Fruit fly (Drosophila melanogaster) whole organism, embryonic: Measurements from ENCODE around the gene CG7627.
A peak's percentile ranks its signal among the peaks of the same experiment; 100 is the strongest.

Experiments used
- ATbp ChIP-seq: fragments of 200-800 bp; sonication (Bioruptor generic); optimal IDR thresholded peaks from 2 replicates; lab custom pipeline; 2017; ENCODE audit warnings: missing biosample characterization, mild to moderate bottlenecking, missing genetic modification characterization, missing genetic modification reagents
- B-H2 ChIP-seq: fragments of 200-800 bp; sonication (Bioruptor generic); optimal IDR thresholded peaks from 2 replicates; lab custom pipeline; 2018; ENCODE audit warnings: missing biosample characterization, mild to moderate bottlenecking, missing genetic modification characterization
- BtbVII ChIP-seq: fragments of 200-800 bp; sonication (Bioruptor generic); optimal IDR thresholded peaks from 3 replicates; lab custom pipeline; 2017; ENCODE audit warnings: missing biosample characterization, mild to moderate bottlenecking, missing genetic modification characterization
- CG12104 ChIP-seq: fragments of 200-800 bp; sonication (Bioruptor generic); optimal IDR thresholded peaks from 3 replicates; lab custom pipeline; 2016; ENCODE audit warnings: missing biosample characterization, missing genetic modification characterization
- CG13894 ChIP-seq: fragments of 200-800 bp; sonication (Bioruptor generic); optimal IDR thresholded peaks from 3 replicates; lab custom pipeline; 2018; ENCODE audit warnings: missing biosample characterization, mild to moderate bottlenecking, missing genetic modification characterization, moderate library complexity
- CG14014 ChIP-seq: fragments of 200-800 bp; sonication (Bioruptor generic); IDR thresholded peaks from 2 replicates; pipeline ENCODE4 v1.3.6; 2022; ENCODE audit warnings: missing biosample characterization, missing genetic modification characterization
- CG16779 ChIP-seq: fragments of 200-800 bp; sonication (Bioruptor generic); IDR thresholded peaks from 2 replicates; pipeline ENCODE4 v1.3.6; 2022; ENCODE audit warnings: missing biosample characterization, missing genetic modification characterization
- CG2120 ChIP-seq: fragments of 200-800 bp; sonication (Bioruptor generic); optimal IDR thresholded peaks from 3 replicates; lab custom pipeline; 2016; ENCODE audit warnings: missing biosample characterization, missing genetic modification characterization
- CG34376 ChIP-seq: fragments of 200-800 bp; sonication (Bioruptor generic); optimal IDR thresholded peaks from 2 replicates; lab custom pipeline; 2018; ENCODE audit warnings: missing biosample characterization, mild to moderate bottlenecking, missing genetic modification characterization
- CG4404 ChIP-seq: fragments of 200-800 bp; sonication (Bioruptor generic); IDR thresholded peaks from 2 replicates; pipeline ENCODE4 v1.3.6; 2022; ENCODE audit warnings: missing biosample characterization, missing genetic modification characterization
- CG5180 ChIP-seq: fragments of 200-800 bp; sonication (Bioruptor generic); optimal IDR thresholded peaks from 3 replicates; lab custom pipeline; 2017; ENCODE audit warnings: missing biosample characterization, missing genetic modification characterization, mild to moderate bottlenecking, moderate library complexity, missing genetic modification reagents
- CG6813 ChIP-seq: fragments of 200-800 bp; sonication (Bioruptor generic); optimal IDR thresholded peaks from 2 replicates; lab custom pipeline; 2017; ENCODE audit warnings: missing biosample characterization, missing genetic modification characterization, mild to moderate bottlenecking, moderate library complexity, missing genetic modification reagents
- CG9437 ChIP-seq: fragments of 200-800 bp; sonication (Bioruptor generic); optimal IDR thresholded peaks from 2 replicates; lab custom pipeline; 2018; ENCODE audit warnings: missing biosample characterization, mild to moderate bottlenecking, missing genetic modification characterization
- D19B ChIP-seq: fragments of 200-800 bp; sonication (Bioruptor generic); optimal IDR thresholded peaks from 2 replicates; lab custom pipeline; 2017; ENCODE audit warnings: missing biosample characterization, mild to moderate bottlenecking, missing genetic modification characterization
- Deaf1 ChIP-seq: fragments of 200-800 bp; optimal IDR thresholded peaks from 3 replicates; lab custom pipeline; 2019; ENCODE audit warnings: missing biosample characterization, mild to moderate bottlenecking, missing genetic modification characterization, moderate library complexity
- Gsc ChIP-seq: fragments of 200-800 bp; sonication (Bioruptor generic); IDR thresholded peaks from 2 replicates; pipeline ENCODE4 v1.3.6; 2022; ENCODE audit warnings: missing biosample characterization, missing genetic modification characterization
- Hey ChIP-seq: fragments of 200-800 bp; sonication (Bioruptor generic); optimal IDR thresholded peaks from 3 replicates; lab custom pipeline; 2018; ENCODE audit warnings: missing biosample characterization, mild to moderate bottlenecking, missing genetic modification characterization
- HmgZ ChIP-seq: fragments of 200-800 bp; sonication (Bioruptor generic); optimal IDR thresholded peaks from 2 replicates; lab custom pipeline; 2018; ENCODE audit warnings: missing biosample characterization, mild to moderate bottlenecking, missing genetic modification characterization
- Hr78 ChIP-seq, 2 experiments: fragments of 200-800 bp in 1 of 2; fragments of >200 bp in 1 of 2; sonication (Bioruptor generic) in 1 of 2; optimal IDR thresholded peaks; 2 replicates each; lab custom pipeline; 2017 to 2019; ENCODE audit warnings: missing biosample characterization in 2 of 2, missing genetic modification characterization in 2 of 2, mild to moderate bottlenecking in 1 of 2, moderate library complexity in 1 of 2
- Meics ChIP-seq: fragments of 200-800 bp; sonication (Bioruptor generic); optimal IDR thresholded peaks from 2 replicates; lab custom pipeline; 2017; ENCODE audit warnings: missing biosample characterization, mild to moderate bottlenecking, missing genetic modification characterization
- ab ChIP-seq: fragments of 200-800 bp; sonication (Bioruptor generic); optimal IDR thresholded peaks from 2 replicates; lab custom pipeline; 2016; ENCODE audit warnings: missing biosample characterization, missing genetic modification characterization
- aop ChIP-seq: fragments of 200-800 bp; sonication (Bioruptor generic); IDR thresholded peaks from 2 replicates; pipeline ENCODE4 v1.3.6; 2022; ENCODE audit warnings: missing biosample characterization, missing genetic modification characterization
- bbx ChIP-seq: fragments of 200-800 bp; sonication (Bioruptor generic); IDR thresholded peaks from 2 replicates; pipeline ENCODE4 v1.3.6; 2022; ENCODE audit warnings: missing biosample characterization, missing genetic modification characterization; ENCODE audit not compliant: partially characterized antibody
- chinmo ChIP-seq: fragments of 200-800 bp; sonication (Bioruptor generic); IDR thresholded peaks from 4 replicates; pipeline ENCODE4 v1.3.6; 2022; ENCODE audit warnings: missing biosample characterization, missing genetic modification characterization; ENCODE audit not compliant: partially characterized antibody
- exex ChIP-seq: fragments of 200-800 bp; sonication (Bioruptor generic); optimal IDR thresholded peaks from 4 replicates; lab custom pipeline; 2018; ENCODE audit warnings: missing biosample characterization, mild to moderate bottlenecking, missing genetic modification characterization, moderate library complexity
- grn ChIP-seq: fragments of 200-800 bp; sonication (Bioruptor generic); optimal IDR thresholded peaks from 3 replicates; lab custom pipeline; 2017; ENCODE audit warnings: missing biosample characterization, missing genetic modification characterization
- gro ChIP-seq: fragments of 200-800 bp; sonication (Bioruptor generic); optimal IDR thresholded peaks from 2 replicates; lab custom pipeline; 2016; ENCODE audit warnings: missing biosample characterization, missing genetic modification characterization
- gsb ChIP-seq: fragments of 200-800 bp; sonication (Bioruptor generic); IDR thresholded peaks from 2 replicates; pipeline ENCODE4 v1.3.6; 2022; ENCODE audit warnings: missing biosample characterization, missing genetic modification characterization
- gt ChIP-seq: fragments of 200-800 bp; sonication (Bioruptor generic); IDR thresholded peaks from 2 replicates; pipeline ENCODE4 v1.3.6; 2022; ENCODE audit warnings: missing biosample characterization, missing genetic modification characterization
- klu ChIP-seq: fragments of 200-800 bp; sonication (Bioruptor generic); IDR thresholded peaks from 2 replicates; pipeline ENCODE4 v1.3.6; 2022; ENCODE audit warnings: missing biosample characterization, missing genetic modification characterization
- lab ChIP-seq: fragments of 200-800 bp; sonication (Bioruptor generic); optimal IDR thresholded peaks from 3 replicates; lab custom pipeline; 2017; ENCODE audit warnings: missing biosample characterization, missing genetic modification characterization, mild to moderate bottlenecking, moderate library complexity, missing genetic modification reagents
- lilli ChIP-seq: fragments of 200-800 bp; sonication (Bioruptor generic); optimal IDR thresholded peaks from 3 replicates; lab custom pipeline; 2016; ENCODE audit warnings: missing biosample characterization, missing genetic modification characterization
- mld ChIP-seq: fragments of 200-800 bp; sonication (Bioruptor generic); IDR thresholded peaks from 3 replicates; pipeline ENCODE4 v1.3.6; 2022; ENCODE audit warnings: missing biosample characterization, missing genetic modification characterization; ENCODE audit not compliant: partially characterized antibody
- pho ChIP-seq: fragments of 200-800 bp; sonication (Bioruptor generic); optimal IDR thresholded peaks from 2 replicates; lab custom pipeline; 2016; ENCODE audit warnings: missing biosample characterization, missing genetic modification characterization
- sens ChIP-seq: fragments of 200-800 bp; sonication (Bioruptor generic); peaks from one replicate; lab custom pipeline; 2016; ENCODE audit warnings: missing biosample characterization, missing genetic modification characterization
- sima ChIP-seq: fragments of 200-800 bp; sonication (Bioruptor generic); optimal IDR thresholded peaks from 2 replicates; lab custom pipeline; 2016; ENCODE audit warnings: missing biosample characterization, missing genetic modification characterization
- sisA ChIP-seq: fragments of 200-800 bp; sonication (Bioruptor generic); IDR thresholded peaks from 2 replicates; pipeline ENCODE4 v1.3.6; 2022; ENCODE audit warnings: missing biosample characterization, missing genetic modification characterization
- sug ChIP-seq: fragments of 200-800 bp; optimal IDR thresholded peaks from 2 replicates; lab custom pipeline; 2019; ENCODE audit warnings: missing biosample characterization, mild to moderate bottlenecking, missing genetic modification characterization, moderate library complexity

The CG7627 gene

dm6 chr2L:8344536-8344935, 17.7 kb downstream of the CG7627 start:
- TF ChIP-seq CG6813 (GFP tag; lab: Kevin White, UChicago) (no peak), lilli (GFP tag; lab: Kevin White, UChicago) (no peak), sug (peak; percentile 51), HmgZ (peak; percentile 27), klu (GFP tag; lab: Robert Waterston, UW) (no peak), CG34376 (GFP tag; lab: Kevin White, UChicago) (peak; percentile 78), CG5180 (GFP tag; lab: Kevin White, UChicago) (peak; percentile 74), CG12104 (GFP tag; lab: Kevin White, UChicago) (no peak), gsb (GFP tag; lab: Robert Waterston, UW) (no peak), CG14014 (GFP tag; lab: Robert Waterston, UW) (no peak), Hey (tag; lab: Kevin White, UChicago) (peak; percentile 14), CG9437 (GFP tag; lab: Kevin White, UChicago) (no peak), D19B (GFP tag; lab: Kevin White, UChicago) (peak; percentile 48), Hr78 (GFP tag; optimal IDR thresholded peaks at IDR 0.05; lab: Kevin White, UChicago) (peak in 1 of 2 experiments; percentile 68), BtbVII (GFP tag; lab: Kevin White, UChicago) (peak; percentile 2), B-H2 (GFP tag; lab: Kevin White, UChicago) (peak; percentile 18), chinmo (GFP tag; lab: Robert Waterston, UW) (0 out of 4 replicates have a peak, but pooled peaks have one; percentile 37), CG2120 (GFP tag; lab: Kevin White, UChicago) (no peak), lab (GFP tag; lab: Kevin White, UChicago) (peak; percentile 39), ATbp (no peak), Gsc (no peak), gro (GFP tag; lab: Kevin White, UChicago) (no peak), exex (tag; lab: Kevin White, UChicago) (peak; percentile 96), grn (GFP tag; lab: Kevin White, UChicago) (peak; percentile 83), sima (no peak), gt (GFP tag; lab: Robert Waterston, UW) (no peak), Deaf1 (peak; percentile 16), bbx (GFP tag; lab: Robert Waterston, UW) (no peak)

- TF ChIP-seq ab: no peak
- peak; percentile 11 for TF ChIP-seq sens (GFP tag; lab: Kevin White, UChicago)
These were observed 19.9 kb downstream of the CG7627 start, which contains the start of gene CG14273 for dm6 chr2L:8342395-8342794. Gene CG14273, plus strand, starts transcription at chr2L:8342695.

DNA sequence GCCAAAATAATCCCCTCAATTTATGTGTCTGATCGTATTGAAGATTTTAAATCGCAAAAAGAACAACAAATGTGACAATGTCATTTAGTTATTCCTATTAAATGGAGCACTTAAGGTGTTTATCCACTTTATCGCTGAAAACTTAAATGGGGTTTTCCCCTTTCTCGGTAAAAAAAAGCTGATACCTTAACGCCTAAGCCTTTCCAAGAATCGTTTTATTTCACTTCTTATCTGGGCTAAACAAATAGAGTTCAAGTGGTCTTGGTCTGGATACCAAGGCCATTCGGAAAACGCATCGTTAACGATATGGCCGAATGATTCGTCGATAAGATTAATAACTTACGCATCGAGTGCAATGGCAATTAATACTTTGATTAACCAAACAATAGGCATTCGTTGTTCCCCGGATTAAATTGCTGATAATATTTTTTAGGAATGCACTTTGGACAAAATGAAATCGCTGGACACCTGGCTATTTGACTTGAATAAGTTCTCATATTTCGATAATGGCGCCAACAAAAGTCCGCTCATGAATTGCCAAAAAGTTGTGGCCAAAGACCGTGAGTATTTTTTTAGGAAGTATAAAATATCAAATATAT, 22.4 kb downstream of the CG7627 start:
- TF ChIP-seq aop (no peak), sisA (GFP tag; lab: Robert Waterston, UW) (no peak), mld (GFP tag; lab: Robert Waterston, UW) (no peak), Meics (GFP tag; lab: Kevin White, UChicago) (no peak)

DNA sequence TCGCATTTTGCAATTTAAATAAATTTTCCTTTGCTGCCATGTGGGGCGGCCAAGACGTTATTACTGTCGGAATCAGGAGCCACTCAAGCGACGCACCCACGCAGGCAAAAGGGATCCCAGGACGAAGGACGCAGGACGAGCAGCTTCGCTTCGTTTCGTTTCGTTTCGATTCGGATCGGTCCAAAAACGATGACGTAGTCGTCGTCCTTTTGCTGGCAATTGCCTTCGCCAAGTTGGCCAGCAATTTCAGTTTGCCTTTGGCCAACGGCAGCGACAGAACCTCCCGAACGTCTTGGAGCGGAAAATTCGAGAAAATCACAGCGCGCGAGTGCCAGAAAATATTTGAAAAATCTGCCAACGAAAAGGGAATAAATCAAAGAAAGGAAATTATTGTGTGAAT, 24.2 kb downstream of the CG7627 start, which contains the start of gene witty:
TSS of gene witty (plus strand) at position 249 of the 400 bp plus-strand sequence.
- no peak for TF ChIP-seq pho (GFP tag; lab: Kevin White, UChicago)
- no peak for TF ChIP-seq CG4404 (GFP tag; lab: Robert Waterston, UW)
- TF ChIP-seq Deaf1: peak; percentile 93
- 0 out of 2 replicates have a peak, but pooled peaks have one; percentile 9 for TF ChIP-seq sisA (GFP tag; lab: Robert Waterston, UW)
- peak; percentile 38 for TF ChIP-seq CG13894 (tag; lab: Kevin White, UChicago)
- 0 out of 2 replicates have a peak, but pooled peaks have one; percentile 19 for TF ChIP-seq CG16779 (GFP tag; lab: Robert Waterston, UW)
- TF ChIP-seq, all 482 proteins: peak for 4
